Fruit fly (Drosophila melanogaster) whole organism, prepupa: ENCODE measurements around the gene CG16717.

Source experiments
- CG31627 ChIP-seq: fragments of 200-800 bp; sonication (Bioruptor generic); optimal IDR thresholded peaks from 3 replicates; lab custom pipeline; 2016; ENCODE audit warnings: missing biosample characterization, missing genetic modification characterization
- CG8632 ChIP-seq: fragments of 200-800 bp; sonication (Bioruptor generic); optimal IDR thresholded peaks from 3 replicates; lab custom pipeline; 2016; ENCODE audit warnings: missing biosample characterization, missing genetic modification characterization
- Ets96B ChIP-seq: fragments of 200-800 bp; optimal IDR thresholded peaks from 2 replicates; lab custom pipeline; 2019; ENCODE audit warnings: missing biosample characterization, mild to moderate bottlenecking, missing genetic modification characterization, moderate library complexity
- OdsH ChIP-seq: fragments of 200-800 bp; sonication (Bioruptor generic); optimal IDR thresholded peaks from 3 replicates; lab custom pipeline; 2016; ENCODE audit warnings: missing biosample characterization, missing genetic modification characterization
- achi ChIP-seq: fragments of 200-800 bp; sonication (Bioruptor generic); optimal IDR thresholded peaks from 3 replicates; lab custom pipeline; 2016; ENCODE audit warnings: missing biosample characterization, missing genetic modification characterization
- eg ChIP-seq: fragments of 200-800 bp; sonication (Bioruptor generic); IDR thresholded peaks from 3 replicates; pipeline ENCODE4 v1.3.6; 2022; ENCODE audit warnings: missing biosample characterization, missing genetic modification characterization
- fd85E ChIP-seq: fragments of 200-800 bp; sonication (Bioruptor generic); optimal IDR thresholded peaks from 3 replicates; lab custom pipeline; 2016; ENCODE audit warnings: missing biosample characterization, missing genetic modification characterization

dm6 chr3L:9717101-9717500 is 38.1 kb downstream of the CG16717 start:
- TF ChIP-seq CG31627 (GFP tag; lab: Kevin White, UChicago) (no peak), OdsH (no peak), CG8632 (GFP tag; lab: Kevin White, UChicago) (no peak), achi (GFP tag; lab: Kevin White, UChicago) (no peak), Ets96B (no peak), eg (no peak), fd85E (GFP tag; lab: Kevin White, UChicago) (no peak)
